ENCODE assay signal across 1 fruit fly cellular context in genomic region chr2L:4810697-4811490, dm6.
TF ChIP-seq lines count a peak whose summit lies in the region.

No protein-coding gene starts in this region.

TF ChIP-seq in whole organism, embryonic, 481 proteins besides CTCF, POLR2A, EP300 and RAD21 (continued from another document and continues in another):
- TF ChIP-seq CG15696 (tag; optimal IDR thresholded peaks at IDR 0.05; lab: Kevin White, UChicago) (peak; percentile 64), danr (GFP tag; IDR thresholded peaks at IDR 0.05; lab: Robert Waterston, UW) (no peak), wdn (GFP tag; IDR thresholded peaks at IDR 0.05; lab: Robert Waterston, UW) (no peak), sim (GFP tag; IDR thresholded peaks at IDR 0.05; lab: Robert Waterston, UW) (no peak), dysf (GFP tag; IDR thresholded peaks at IDR 0.05; lab: Robert Waterston, UW) (peak; percentile 81), CG1832 (GFP tag; optimal IDR thresholded peaks at IDR 0.05; lab: Kevin White, UChicago) (no peak), CG10979 (tag; optimal IDR thresholded peaks at IDR 0.05; lab: Kevin White, UChicago) (peak; percentile 64), otp (GFP tag; IDR thresholded peaks at IDR 0.05; lab: Robert Waterston, UW) (no peak), CG33213 (GFP tag; optimal IDR thresholded peaks at IDR 0.05; lab: Kevin White, UChicago) (no peak), ap (GFP tag; IDR thresholded peaks at IDR 0.05; lab: Robert Waterston, UW) (no peak), H2.0 (GFP tag; IDR thresholded peaks at IDR 0.05; lab: Robert Waterston, UW) (no peak; the same call in 1 of the 2 replicates), CG17328 (GFP tag; IDR thresholded peaks at IDR 0.05; lab: Robert Waterston, UW) (peak; percentile 24; the same call in 1 of the 2 replicates), CG9437 (GFP tag; optimal IDR thresholded peaks at IDR 0.05; lab: Kevin White, UChicago) (peak; percentile 86), br (optimal IDR thresholded peaks at IDR 0.05; lab: Kevin White, UChicago) (no peak), Opbp (GFP tag; IDR thresholded peaks at IDR 0.05; lab: Robert Waterston, UW; ENCODE audit: partially characterized antibody) (no peak), Hmx (GFP tag; optimal IDR thresholded peaks at IDR 0.05; lab: Kevin White, UChicago) (peak; percentile 53), ash1 (GFP tag; optimal IDR thresholded peaks at IDR 0.05; lab: Kevin White, UChicago) (no peak), CG18476 (GFP tag; optimal IDR thresholded peaks at IDR 0.05; lab: Kevin White, UChicago) (peak; percentile 60), CG2202 (tag; optimal IDR thresholded peaks at IDR 0.05; lab: Kevin White, UChicago) (peak; percentile 32), dmrt11E (tag; optimal IDR thresholded peaks at IDR 0.05; lab: Kevin White, UChicago) (peak; percentile 71), CG12155 (GFP tag; optimal IDR thresholded peaks at IDR 0.05; lab: Kevin White, UChicago) (peak; percentile 40), CG5953 (GFP tag; IDR thresholded peaks at IDR 0.05; lab: Robert Waterston, UW) (no peak), CG6683 (GFP tag; optimal IDR thresholded peaks at IDR 0.05; lab: Kevin White, UChicago) (no peak), CG11504 (tag; optimal IDR thresholded peaks at IDR 0.05; lab: Kevin White, UChicago) (peak; percentile 82), Optix (GFP tag; IDR thresholded peaks at IDR 0.05; lab: Robert Waterston, UW) (peak; percentile 12; the same call in 1 of the 3 replicates), klu (GFP tag; IDR thresholded peaks at IDR 0.05; lab: Robert Waterston, UW) (peak; percentile 68; the same call in 1 of the 2 replicates), CG6791 (GFP tag; IDR thresholded peaks at IDR 0.05; lab: Robert Waterston, UW; ENCODE audit: partially characterized antibody) (no peak), Xrp1 (GFP tag; IDR thresholded peaks at IDR 0.05; lab: Robert Waterston, UW) (peak; percentile 30; the same call in 1 of the 2 replicates), CG15601 (tag; optimal IDR thresholded peaks at IDR 0.05; lab: Kevin White, UChicago) (peak; percentile 54), bab2 (GFP tag; optimal IDR thresholded peaks at IDR 0.05; lab: Kevin White, UChicago) (peak; percentile 45), Lim3 (GFP tag; IDR thresholded peaks at IDR 0.05; lab: Robert Waterston, UW) (no peak), CG11456 (GFP tag; IDR thresholded peaks at IDR 0.05; lab: Robert Waterston, UW) (0 out of 3 replicates have a peak, but pooled peaks have one; percentile 58), CG7987 (GFP tag; optimal IDR thresholded peaks at IDR 0.05; lab: Kevin White, UChicago) (no peak), Dad (GFP tag; optimal IDR thresholded peaks at IDR 0.05; lab: Kevin White, UChicago) (peak; percentile 9), slp2 (GFP tag; optimal IDR thresholded peaks at IDR 0.05; lab: Kevin White, UChicago) (no peak), CG11560 (tag; IDR thresholded peaks at IDR 0.05; lab: Robert Waterston, UW) (no peak), chinmo (GFP tag; IDR thresholded peaks at IDR 0.05; lab: Robert Waterston, UW; ENCODE audit: partially characterized antibody) (no peak), CG18619 (GFP tag; optimal IDR thresholded peaks at IDR 0.05; lab: Kevin White, UChicago) (peak; percentile 81), hb (GFP tag; IDR thresholded peaks at IDR 0.05; lab: Robert Waterston, UW; ENCODE audit: partially characterized antibody) (no peak), ems (GFP tag; optimal IDR thresholded peaks at IDR 0.05; lab: Kevin White, UChicago) (no peak), CG15269 (tag; optimal IDR thresholded peaks at IDR 0.05; lab: Kevin White, UChicago) (peak; percentile 68), CG8359 (GFP tag; optimal IDR thresholded peaks at IDR 0.05; lab: Kevin White, UChicago; ENCODE audit: borderline replicate concordance) (peak; percentile 1), hbn (GFP tag; IDR thresholded peaks at IDR 0.05; lab: Robert Waterston, UW; ENCODE audit: partially characterized antibody) (no peak), psq (GFP tag; optimal IDR thresholded peaks at IDR 0.05; lab: Kevin White, UChicago) (peak; percentile 30), ab (GFP tag; optimal IDR thresholded peaks at IDR 0.05; lab: Kevin White, UChicago) (no peak), CG4328 (GFP tag; optimal IDR thresholded peaks at IDR 0.05; lab: Kevin White, UChicago) (peak; percentile 64), CG2875 (GFP tag; optimal IDR thresholded peaks at IDR 0.05; lab: Kevin White, UChicago) (peak; percentile 57), Nf-YB (GFP tag; optimal IDR thresholded peaks at IDR 0.05; lab: Kevin White, UChicago) (peak; percentile 92), gfzf (GFP tag; optimal IDR thresholded peaks at IDR 0.05; lab: Kevin White, UChicago) (no peak), CG42726 (GFP tag; IDR thresholded peaks at IDR 0.05; lab: Robert Waterston, UW; ENCODE audit: partially characterized antibody) (no peak), zen2 (GFP tag; IDR thresholded peaks at IDR 0.05; lab: Robert Waterston, UW; ENCODE audit: partially characterized antibody) (no peak), esg (GFP tag; conservative IDR thresholded peaks at IDR 0.05; lab: Robert Waterston, UW) (0 out of 2 replicates have a peak, but pooled peaks have one; percentile 11), CG8290 (GFP tag; optimal IDR thresholded peaks at IDR 0.05; lab: Kevin White, UChicago) (peak; percentile 26), CG8290 (tag; optimal IDR thresholded peaks at IDR 0.05; lab: Kevin White, UChicago) (no peak), Ada2b (GFP tag; IDR thresholded peaks at IDR 0.05; lab: Robert Waterston, UW) (peak; percentile 42; the same call in 1 of the 2 replicates), Drgx (GFP tag; IDR thresholded peaks at IDR 0.05; lab: Robert Waterston, UW) (no peak), CG1647 (GFP tag; optimal IDR thresholded peaks at IDR 0.05; lab: Kevin White, UChicago) (peak; percentile 32), C15 (GFP tag; IDR thresholded peaks at IDR 0.05; lab: Robert Waterston, UW) (no peak), eyg (GFP tag; optimal IDR thresholded peaks at IDR 0.05; lab: Kevin White, UChicago) (no peak), trh (GFP tag; optimal IDR thresholded peaks at IDR 0.05; lab: Kevin White, UChicago) (peak; percentile 17), CG10959 (GFP tag; IDR thresholded peaks at IDR 0.05; lab: Robert Waterston, UW) (no peak; the same call in 1 of the 2 replicates), CG9609 (GFP tag; optimal IDR thresholded peaks at IDR 0.05; lab: Kevin White, UChicago) (peak; percentile 26), Sry-β (GFP tag; optimal IDR thresholded peaks at IDR 0.05; lab: Kevin White, UChicago) (no peak), p53 (GFP tag; optimal IDR thresholded peaks at IDR 0.05; lab: Kevin White, UChicago) (no peak), al (GFP tag; IDR thresholded peaks at IDR 0.05; lab: Robert Waterston, UW) (no peak), ttk (GFP tag; IDR thresholded peaks at IDR 0.05; lab: Robert Waterston, UW) (peak; percentile 61), zfh1 (GFP tag; IDR thresholded peaks at IDR 0.05; lab: Robert Waterston, UW) (no peak), nom (GFP tag; optimal IDR thresholded peaks at IDR 0.05; lab: Kevin White, UChicago) (peak; percentile 8), ssp (GFP tag; IDR thresholded peaks at IDR 0.05; lab: Robert Waterston, UW) (peak; percentile 60), CG6175 (GFP tag; IDR thresholded peaks at IDR 0.05; lab: Robert Waterston, UW) (peak; percentile 60; the same call in 1 of the 3 replicates), ranshi (GFP tag; IDR thresholded peaks at IDR 0.05; lab: Robert Waterston, UW) (peak; percentile 25; the same call in 1 of the 2 replicates), CG31388 (GFP tag; optimal IDR thresholded peaks at IDR 0.05; lab: Kevin White, UChicago) (no peak), Dfd (GFP tag; optimal IDR thresholded peaks at IDR 0.05; lab: Kevin White, UChicago) (no peak), NC2β (GFP tag; optimal IDR thresholded peaks at IDR 0.05; lab: Kevin White, UChicago) (no peak), CG1792 (GFP tag; optimal IDR thresholded peaks at IDR 0.05; lab: Kevin White, UChicago) (no peak), Gsc (GFP tag; IDR thresholded peaks at IDR 0.05; lab: Robert Waterston, UW) (no peak), ci (GFP tag; IDR thresholded peaks at IDR 0.05; lab: Robert Waterston, UW) (peak; percentile 49; the same call in 1 of the 3 replicates), stwl (tag; optimal IDR thresholded peaks at IDR 0.05; lab: Kevin White, UChicago) (no peak), CG5245 (GFP tag; optimal IDR thresholded peaks at IDR 0.05; lab: Kevin White, UChicago) (no peak), kni (GFP tag; optimal IDR thresholded peaks at IDR 0.05; lab: Kevin White, UChicago) (peak; percentile 89), z (GFP tag; IDR thresholded peaks at IDR 0.05; lab: Robert Waterston, UW) (no peak), CG4617 (GFP tag; optimal IDR thresholded peaks at IDR 0.05; lab: Kevin White, UChicago; ENCODE audit: borderline replicate concordance) (no peak), CG15073 (GFP tag; optimal IDR thresholded peaks at IDR 0.05; lab: Kevin White, UChicago) (no peak), Ets97D (GFP tag; optimal IDR thresholded peaks at IDR 0.05; lab: Kevin White, UChicago) (peak; percentile 29), CG4404 (GFP tag; IDR thresholded peaks at IDR 0.05; lab: Robert Waterston, UW) (no peak), dimm (GFP tag; IDR thresholded peaks at IDR 0.05; lab: Robert Waterston, UW) (no peak), Neu2 (GFP tag; optimal IDR thresholded peaks at IDR 0.05; lab: Kevin White, UChicago; ENCODE audit: borderline replicate concordance) (no peak), HLH3B (GFP tag; IDR thresholded peaks at IDR 0.05; lab: Robert Waterston, UW) (no peak; the same call in 1 of the 2 replicates), CG6813 (GFP tag; optimal IDR thresholded peaks at IDR 0.05; lab: Kevin White, UChicago) (peak; percentile 44), CG10366 (GFP tag; IDR thresholded peaks at IDR 0.05; lab: Robert Waterston, UW) (no peak), CG2116 (GFP tag; optimal IDR thresholded peaks at IDR 0.05; lab: Kevin White, UChicago) (peak; percentile 37), CG15514 (GFP tag; optimal IDR thresholded peaks at IDR 0.05; lab: Kevin White, UChicago) (peak; percentile 21), Jarid2 (GFP tag; optimal IDR thresholded peaks at IDR 0.05; lab: Kevin White, UChicago) (peak; percentile 25), HLH54F (GFP tag; optimal IDR thresholded peaks at IDR 0.05; lab: Kevin White, UChicago) (peak; percentile 56), Dip2 (GFP tag; IDR thresholded peaks at IDR 0.05; lab: Robert Waterston, UW) (no peak), Ravus (GFP tag; IDR thresholded peaks at IDR 0.05; lab: Robert Waterston, UW) (no peak), CG5180 (GFP tag; optimal IDR thresholded peaks at IDR 0.05; lab: Kevin White, UChicago) (peak; percentile 20), dm (GFP tag; optimal IDR thresholded peaks at IDR 0.05; lab: Kevin White, UChicago) (no peak), CG10654 (GFP tag; optimal IDR thresholded peaks at IDR 0.05; lab: Kevin White, UChicago) (peak; percentile 30), CG2120 (GFP tag; optimal IDR thresholded peaks at IDR 0.05; lab: Kevin White, UChicago) (peak; percentile 82), tin (GFP tag; optimal IDR thresholded peaks at IDR 0.05; lab: Kevin White, UChicago) (peak; percentile 58), lmd (GFP tag; IDR thresholded peaks at IDR 0.05; lab: Robert Waterston, UW) (peak; percentile 76), lab (GFP tag; optimal IDR thresholded peaks at IDR 0.05; lab: Kevin White, UChicago) (peak; percentile 17), Side (GFP tag; optimal IDR thresholded peaks at IDR 0.05; lab: Kevin White, UChicago) (peak; percentile 3), stc (GFP tag; IDR thresholded peaks at IDR 0.05; lab: Robert Waterston, UW) (no peak), CG3407 (GFP tag; optimal IDR thresholded peaks at IDR 0.05; lab: Kevin White, UChicago) (peak; percentile 61), CG6689 (GFP tag; IDR thresholded peaks at IDR 0.05; lab: Robert Waterston, UW) (no peak; the same call in 1 of the 2 replicates), Kr (GFP tag; optimal IDR thresholded peaks at IDR 0.05; lab: Kevin White, UChicago) (no peak), dan (GFP tag; IDR thresholded peaks at IDR 0.05; lab: Robert Waterston, UW) (no peak), vfl (GFP tag; optimal IDR thresholded peaks at IDR 0.05; lab: Kevin White, UChicago) (no peak), jigr1 (GFP tag; IDR thresholded peaks at IDR 0.05; lab: Robert Waterston, UW) (no peak), Dip3 (GFP tag; optimal IDR thresholded peaks at IDR 0.05; lab: Kevin White, UChicago) (peak; percentile 19), CG7271 (tag; optimal IDR thresholded peaks at IDR 0.05; lab: Kevin White, UChicago) (no peak), CG4730 (GFP tag; IDR thresholded peaks at IDR 0.05; lab: Robert Waterston, UW) (no peak), Xbp1 (GFP tag; optimal IDR thresholded peaks at IDR 0.05; lab: Kevin White, UChicago) (peak; percentile 62), GATAe (GFP tag; conservative IDR thresholded peaks at IDR 0.05; lab: Robert Waterston, UW) (no peak), cwo (GFP tag; optimal IDR thresholded peaks at IDR 0.05; lab: Kevin White, UChicago) (no peak), Abd-B (GFP tag; optimal IDR thresholded peaks at IDR 0.05; lab: Kevin White, UChicago) (peak; percentile 69), CG9215 (GFP tag; IDR thresholded peaks at IDR 0.05; lab: Robert Waterston, UW) (0 out of 2 replicates have a peak, but pooled peaks have one; percentile 21), cas (GFP tag; IDR thresholded peaks at IDR 0.05; lab: Robert Waterston, UW) (no peak), CG1603 (tag; optimal IDR thresholded peaks at IDR 0.05; lab: Kevin White, UChicago) (no peak), CG3838 (GFP tag; optimal IDR thresholded peaks at IDR 0.05; lab: Kevin White, UChicago) (no peak), lilli (GFP tag; optimal IDR thresholded peaks at IDR 0.05; lab: Kevin White, UChicago) (peak; percentile 60), CG2129 (GFP tag; IDR thresholded peaks at IDR 0.05; lab: Robert Waterston, UW; ENCODE audit: partially characterized antibody) (no peak), Fer3 (tag; optimal IDR thresholded peaks at IDR 0.05; lab: Kevin White, UChicago) (peak; percentile 23), aop (GFP tag; IDR thresholded peaks at IDR 0.05; lab: Robert Waterston, UW) (no peak), emc (GFP tag; optimal IDR thresholded peaks at IDR 0.05; lab: Kevin White, UChicago) (no peak), CG6254 (GFP tag; optimal IDR thresholded peaks at IDR 0.05; lab: Kevin White, UChicago) (no peak), lov (optimal IDR thresholded peaks at IDR 0.05; lab: Kevin White, UChicago) (no peak), lov (GFP tag; IDR thresholded peaks at IDR 0.05; lab: Robert Waterston, UW) (no peak), ara (GFP tag; IDR thresholded peaks at IDR 0.05; lab: Robert Waterston, UW) (no peak), dati (GFP tag; IDR thresholded peaks at IDR 0.05; lab: Robert Waterston, UW) (no peak), ftz-f1 (GFP tag; optimal IDR thresholded peaks at IDR 0.05; lab: Kevin White, UChicago) (no peak)
